Fruit fly (Drosophila melanogaster): ENCODE data around the gene rdx.

Gene rdx

dm6 chr3R:14024919-14025387 is 6.9 kb downstream of the rdx start (continued):
- TF ChIP-seq disco-r (GFP tag; optimal IDR thresholded peaks at IDR 0.05) (peak; percentile 13), CG17361 (GFP tag; IDR thresholded peaks at IDR 0.05) (no peak), CG6791 (GFP tag; IDR thresholded peaks at IDR 0.05; ENCODE audit: partially characterized antibody) (no peak), CG16779 (GFP tag; IDR thresholded peaks at IDR 0.05) (no peak), abd-A (tag; optimal IDR thresholded peaks at IDR 0.05) (peak; percentile 97), rib (GFP tag; IDR thresholded peaks at IDR 0.05) (no peak), Rx (GFP tag; IDR thresholded peaks at IDR 0.05) (no peak), pfk (GFP tag; optimal IDR thresholded peaks at IDR 0.05) (peak; percentile 21), CG15601 (tag; optimal IDR thresholded peaks at IDR 0.05) (peak; percentile 24), nmo (GFP tag; optimal IDR thresholded peaks at IDR 0.05) (peak; percentile 28), CG34422 (GFP tag; IDR thresholded peaks at IDR 0.05) (peak; percentile 77; the same call in 1 of the 3 replicates), Hr51 (GFP tag; optimal IDR thresholded peaks at IDR 0.05) (peak; percentile 13 to 16), bcd (GFP tag; optimal IDR thresholded peaks at IDR 0.05) (no peak), CG1647 (GFP tag; optimal IDR thresholded peaks at IDR 0.05) (peak; percentile 24), CG13894 (tag; optimal IDR thresholded peaks at IDR 0.05) (peak; percentile 28), kni (GFP tag; optimal IDR thresholded peaks at IDR 0.05) (peak; percentile 59), al (GFP tag; IDR thresholded peaks at IDR 0.05) (no peak), Med (GFP tag) (peak; percentile 88), maf-S (GFP tag; optimal IDR thresholded peaks at IDR 0.05) (no peak), mld (GFP tag; IDR thresholded peaks at IDR 0.05; ENCODE audit: partially characterized antibody) (no peak), CG13287 (GFP tag; IDR thresholded peaks at IDR 0.05; ENCODE audit: partially characterized antibody) (peak; percentile 61; the same call in 1 of the 2 replicates), corto (GFP tag; optimal IDR thresholded peaks at IDR 0.05) (peak; percentile 68), CG8924 (tag; optimal IDR thresholded peaks at IDR 0.05) (peak; percentile 58), CG17359 (tag; optimal IDR thresholded peaks at IDR 0.05) (peak; percentile 33), sna (GFP tag; IDR thresholded peaks at IDR 0.05; ENCODE audit: partially characterized antibody) (no peak), CG3838 (GFP tag; optimal IDR thresholded peaks at IDR 0.05) (no peak), tio (GFP tag; optimal IDR thresholded peaks at IDR 0.05) (no peak), Atf6 (GFP tag; IDR thresholded peaks at IDR 0.05) (peak; percentile 57; the same call in 1 of the 2 replicates), lab (GFP tag; optimal IDR thresholded peaks at IDR 0.05) (peak; percentile 57), Pdp1 (GFP tag; optimal IDR thresholded peaks at IDR 0.05) (peak; percentile 14 to 74), unpg (GFP tag; optimal IDR thresholded peaks at IDR 0.05) (peak; percentile 44), Oli (tag; optimal IDR thresholded peaks at IDR 0.05) (no peak), HLH4C (GFP tag; IDR thresholded peaks at IDR 0.05; ENCODE audit: partially characterized antibody) (no peak; the same call in 2 of the 3 replicates), Lhr (GFP tag; optimal IDR thresholded peaks at IDR 0.05) (peak; percentile 35), dmrt11E (tag; optimal IDR thresholded peaks at IDR 0.05) (no peak), en (GFP tag; optimal IDR thresholded peaks at IDR 0.05) (peak; percentile 10), Abd-B (GFP tag; optimal IDR thresholded peaks at IDR 0.05) (peak; percentile 44), CG30403 (GFP tag; optimal IDR thresholded peaks at IDR 0.05) (peak; percentile 31), gro (GFP tag; optimal IDR thresholded peaks at IDR 0.05) (peak; percentile 56), Kr (GFP tag; optimal IDR thresholded peaks at IDR 0.05) (no peak), Meics (GFP tag; optimal IDR thresholded peaks at IDR 0.05) (peak; percentile 52), CG4730 (GFP tag; IDR thresholded peaks at IDR 0.05) (no peak), ato (GFP tag; IDR thresholded peaks at IDR 0.05; ENCODE audit: partially characterized antibody) (no peak), hkb (optimal IDR thresholded peaks at IDR 0.05) (no peak), hkb (GFP tag; IDR thresholded peaks at IDR 0.05) (no peak; the same call in 1 of the 2 replicates), CG7928 (GFP tag; optimal IDR thresholded peaks at IDR 0.05) (no peak), da (GFP tag; optimal IDR thresholded peaks at IDR 0.05) (no peak), CG15073 (GFP tag; optimal IDR thresholded peaks at IDR 0.05) (no peak), chn (GFP tag; optimal IDR thresholded peaks at IDR 0.05) (peak; percentile 13)

Measured in whole organism, embryonic.